Worm (Caenorhabditis elegans) whole organism, young adult: Measurements from ENCODE around the gene uso-1.

Experiments
- B0019.2 ChIP-seq: fragments of 200-800 bp; sonication (Bioruptor generic); conservative IDR thresholded peaks from 2 replicates; pipeline ENCODE4 v1.3.6; 2022; ENCODE audit warnings: missing genetic modification reagents, missing genetic modification characterization, missing compliant biosample characterization
- B0336.3 ChIP-seq: fragments of 200-800 bp; sonication (Bioruptor generic); IDR thresholded peaks from 2 replicates; pipeline ENCODE4 v1.3.6; 2022; ENCODE audit warnings: missing genetic modification characterization, missing compliant biosample characterization
- D2030.7 ChIP-seq: fragments of 200-800 bp; sonication (Bioruptor generic); IDR thresholded peaks from 2 replicates; pipeline ENCODE4 v1.3.6; 2022; ENCODE audit warnings: missing genetic modification reagents, missing genetic modification characterization, missing compliant biosample characterization
- F33H1.4 ChIP-seq: fragments of 200-800 bp; sonication (Bioruptor generic); IDR thresholded peaks from 2 replicates; pipeline ENCODE4 v1.3.6; 2022; ENCODE audit warnings: missing genetic modification reagents, missing genetic modification characterization, missing compliant biosample characterization
- F39B2.1 ChIP-seq: fragments of 200-800 bp; sonication (Bioruptor generic); IDR thresholded peaks from 2 replicates; pipeline ENCODE4 v1.3.6; 2022; ENCODE audit warnings: missing genetic modification reagents, missing genetic modification characterization, missing compliant biosample characterization
- Y53F4B.3 ChIP-seq: fragments of 200-800 bp; sonication (Bioruptor generic); IDR thresholded peaks from 2 replicates; pipeline ENCODE4 v1.3.6; 2022; ENCODE audit warnings: missing genetic modification reagents, missing genetic modification characterization, missing compliant biosample characterization
- Y53G8AR.9 ChIP-seq: fragments of 200-800 bp; sonication (Bioruptor generic); conservative IDR thresholded peaks from 2 replicates; pipeline ENCODE4 v1.3.6; 2022; ENCODE audit warnings: missing genetic modification reagents, missing genetic modification characterization, missing compliant biosample characterization
- Y56A3A.18 ChIP-seq: fragments of 200-800 bp; sonication (Bioruptor generic); IDR thresholded peaks from 2 replicates; pipeline ENCODE4 v1.3.6; 2022; ENCODE audit warnings: missing genetic modification reagents, missing genetic modification characterization, missing compliant biosample characterization
- Y67H2A.10 ChIP-seq: fragments of 200-800 bp; sonication (Bioruptor generic); conservative IDR thresholded peaks from 2 replicates; pipeline ENCODE4 v1.3.6; 2022; ENCODE audit warnings: missing genetic modification reagents, missing genetic modification characterization, missing compliant biosample characterization
- Y95B8A.8 ChIP-seq: fragments of 200-800 bp; sonication (Bioruptor generic); IDR thresholded peaks from 2 replicates; pipeline ENCODE4 v1.3.6; 2022; ENCODE audit warnings: missing genetic modification reagents, missing genetic modification characterization, missing compliant biosample characterization
- ZK185.1 ChIP-seq: sonication (generic microtip); optimal IDR thresholded peaks from 2 replicates; lab custom pipeline; 2016; ENCODE audit warnings: mild to moderate bottlenecking, missing genetic modification characterization, missing compliant biosample characterization; ENCODE audit not compliant: poor library complexity, severe bottlenecking
- aptf-3 ChIP-seq: fragments of 200-800 bp; sonication (Bioruptor generic); IDR thresholded peaks from 2 replicates; pipeline ENCODE4 v1.3.6; 2022; ENCODE audit warnings: missing genetic modification characterization, missing compliant biosample characterization
- atf-7 ChIP-seq: sonication (generic microtip); optimal IDR thresholded peaks from 2 replicates; lab custom pipeline; 2017; ENCODE audit warnings: mild to moderate bottlenecking, missing genetic modification characterization, missing compliant biosample characterization
- attf-6 ChIP-seq: fragments of 200-800 bp; sonication (Bioruptor generic); IDR thresholded peaks from 2 replicates; pipeline ENCODE4 v1.3.6; 2022; ENCODE audit warnings: missing genetic modification reagents, missing genetic modification characterization, missing compliant biosample characterization
- bed-1 ChIP-seq: fragments of 200-800 bp; sonication (Bioruptor generic); IDR thresholded peaks from 2 replicates; pipeline ENCODE4 v1.3.6; 2022; ENCODE audit warnings: missing genetic modification reagents, missing genetic modification characterization, missing compliant biosample characterization
- cebp-2 ChIP-seq: fragments of 200-800 bp; sonication (Bioruptor generic); IDR thresholded peaks from 2 replicates; pipeline ENCODE4 v1.3.6; 2022; ENCODE audit warnings: missing genetic modification characterization, missing compliant biosample characterization
- ceh-100 ChIP-seq: fragments of 200-800 bp; sonication (Bioruptor generic); IDR thresholded peaks from 2 replicates; pipeline ENCODE4 v1.3.6; 2022; ENCODE audit warnings: missing genetic modification reagents, missing genetic modification characterization, missing compliant biosample characterization
- ceh-40 ChIP-seq: fragments of 200-800 bp; sonication (Bioruptor generic); IDR thresholded peaks from 2 replicates; pipeline ENCODE4 v1.3.6; 2022; ENCODE audit warnings: missing genetic modification characterization, missing compliant biosample characterization
- ceh-58 ChIP-seq: fragments of 200-800 bp; sonication (Bioruptor generic); IDR thresholded peaks from 2 replicates; pipeline ENCODE4 v1.3.6; 2022; ENCODE audit warnings: missing genetic modification characterization, missing compliant biosample characterization
- ceh-79 ChIP-seq: sonication (generic microtip); optimal IDR thresholded peaks from 2 replicates; lab custom pipeline; 2017; ENCODE audit warnings: mild to moderate bottlenecking, missing genetic modification characterization, missing compliant biosample characterization
- dox-1 ChIP-seq: fragments of 200-800 bp; sonication (Bioruptor generic); IDR thresholded peaks from 2 replicates; pipeline ENCODE4 v1.3.6; 2022; ENCODE audit warnings: missing genetic modification reagents, missing genetic modification characterization, missing compliant biosample characterization
- efl-1 ChIP-seq: fragments of 150-350 bp; optimal IDR thresholded peaks from 2 replicates; lab custom pipeline; 2014; ENCODE audit warnings: missing biosample characterization, missing genetic modification reagents, missing genetic modification characterization
- egl-18 ChIP-seq: fragments of 200-800 bp; sonication (Bioruptor generic); IDR thresholded peaks from 2 replicates; pipeline ENCODE4 v1.3.6; 2022; ENCODE audit warnings: missing genetic modification reagents, missing genetic modification characterization, missing compliant biosample characterization
- egrh-3 ChIP-seq: fragments of 200-800 bp; sonication (Bioruptor generic); IDR thresholded peaks from 2 replicates; pipeline ENCODE4 v1.3.6; 2022; ENCODE audit warnings: missing genetic modification reagents, missing genetic modification characterization, missing compliant biosample characterization
- ekl-4 ChIP-seq: fragments of 200-800 bp; sonication (Bioruptor generic); IDR thresholded peaks from 2 replicates; pipeline ENCODE4 v1.3.6; 2022; ENCODE audit warnings: missing genetic modification reagents, missing genetic modification characterization, missing compliant biosample characterization
- hsf-1 ChIP-seq: fragments of 200-800 bp; sonication (Bioruptor generic); IDR thresholded peaks from 2 replicates; pipeline ENCODE4 v1.3.6; 2022; ENCODE audit warnings: missing genetic modification reagents, missing genetic modification characterization, missing compliant biosample characterization
- lag-1 ChIP-seq: fragments of 200-800 bp; sonication (Bioruptor generic); IDR thresholded peaks from 2 replicates; pipeline ENCODE4 v1.3.6; 2022; ENCODE audit warnings: missing genetic modification reagents, missing genetic modification characterization, missing compliant biosample characterization
- madf-3 ChIP-seq: fragments of 200-800 bp; sonication (Bioruptor generic); IDR thresholded peaks from 2 replicates; pipeline ENCODE4 v1.3.6; 2022; ENCODE audit warnings: missing genetic modification reagents, missing genetic modification characterization, missing compliant biosample characterization
- madf-6 ChIP-seq: fragments of 200-800 bp; sonication (Bioruptor generic); IDR thresholded peaks from 2 replicates; pipeline ENCODE4 v1.3.6; 2022; ENCODE audit warnings: missing genetic modification reagents, missing genetic modification characterization, missing compliant biosample characterization
- mxl-1 ChIP-seq: sonication (generic microtip); optimal IDR thresholded peaks from 2 replicates; lab custom pipeline; 2016; ENCODE audit warnings: missing genetic modification characterization, missing compliant biosample characterization
- nfya-2 ChIP-seq: fragments of 200-800 bp; sonication (Bioruptor generic); IDR thresholded peaks from 2 replicates; pipeline ENCODE4 v1.3.6; 2022; ENCODE audit warnings: missing genetic modification reagents, missing genetic modification characterization, missing compliant biosample characterization
- nfyb-1 ChIP-seq: fragments of 200-800 bp; sonication (Bioruptor generic); IDR thresholded peaks from 2 replicates; pipeline ENCODE4 v1.3.6; 2022; ENCODE audit warnings: missing genetic modification reagents, missing genetic modification characterization, missing compliant biosample characterization
- pbrm-1 ChIP-seq: fragments of 200-800 bp; sonication (Bioruptor generic); IDR thresholded peaks from 2 replicates; pipeline ENCODE4 v1.3.6; 2022; ENCODE audit warnings: missing genetic modification reagents, missing genetic modification characterization, missing compliant biosample characterization
- rcor-1 ChIP-seq: fragments of 200-800 bp; sonication (Bioruptor generic); IDR thresholded peaks from 2 replicates; pipeline ENCODE4 v1.3.6; 2022; ENCODE audit warnings: missing genetic modification reagents, missing genetic modification characterization, missing compliant biosample characterization
- sdz-38 ChIP-seq: sonication (generic microtip); optimal IDR thresholded peaks from 2 replicates; lab custom pipeline; 2016; ENCODE audit warnings: missing genotype, missing genetic modification characterization, missing compliant biosample characterization
- somi-1 ChIP-seq: fragments of 200-800 bp; sonication (Bioruptor generic); optimal IDR thresholded peaks from 2 replicates; lab custom pipeline; 2018; ENCODE audit warnings: mild to moderate bottlenecking, missing genetic modification characterization, missing compliant biosample characterization
- ztf-22 ChIP-seq: fragments of 200-800 bp; sonication (Bioruptor generic); optimal IDR thresholded peaks from 2 replicates; lab custom pipeline; 2018; ENCODE audit warnings: mild to moderate bottlenecking, missing genetic modification characterization, moderate library complexity, missing compliant biosample characterization
- ztf-25 ChIP-seq: fragments of 200-800 bp; sonication (Bioruptor generic); IDR thresholded peaks from 2 replicates; pipeline ENCODE4 v1.3.6; 2022; ENCODE audit warnings: missing genetic modification reagents, missing genetic modification characterization, missing compliant biosample characterization

uso-1 gene

DNA sequence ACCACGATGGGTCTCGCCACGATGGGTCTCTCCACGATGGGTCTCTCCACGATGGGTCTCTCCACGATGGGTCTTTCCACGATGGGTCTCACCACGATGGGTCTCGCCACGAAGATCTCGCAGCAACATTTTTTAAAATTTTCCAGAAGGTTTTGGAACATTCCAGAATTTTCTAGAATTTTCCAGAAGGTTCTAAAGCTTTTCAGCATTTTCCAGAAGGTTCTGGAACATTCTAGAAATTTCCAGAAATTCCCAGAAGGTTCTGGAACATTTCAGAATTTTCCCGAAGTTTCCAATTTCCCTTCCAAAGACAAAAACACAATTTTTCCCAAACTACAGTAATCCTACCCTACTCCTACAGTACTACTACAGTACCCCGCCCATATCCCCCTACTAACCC, 10.0 kb upstream of the uso-1 start:
- TF ChIP-seq egrh-3 (peak; percentile 28; the same call in 1 of the 2 replicates), cebp-2 (GFP tag; lab: Robert Waterston, UW) (0 out of 2 replicates have a peak, but pooled peaks have one; percentile 47), dox-1 (GFP tag; lab: Robert Waterston, UW) (0 out of 2 replicates have a peak, but pooled peaks have one; percentile 6), hsf-1 (GFP tag; lab: Robert Waterston, UW) (peak; percentile 95)

DNA sequence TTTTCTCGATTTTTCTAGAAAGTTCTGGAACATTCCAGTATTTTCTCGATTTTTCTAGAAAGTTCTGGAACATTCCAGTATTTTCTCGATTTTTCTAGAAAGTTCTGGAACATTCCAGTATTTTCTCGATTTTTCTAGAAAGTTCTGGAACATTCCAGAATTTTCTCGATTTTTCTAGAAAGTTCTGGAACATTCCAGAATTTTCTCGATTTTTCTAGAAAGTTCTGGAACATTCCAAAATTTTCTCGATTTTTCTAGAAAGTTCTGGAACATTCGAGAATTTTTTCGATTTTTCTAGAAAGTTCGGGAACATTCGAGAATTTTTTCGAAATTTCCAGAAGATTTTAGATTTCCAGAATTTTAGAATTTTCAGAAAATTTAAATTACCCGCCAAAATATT, 9.3 kb upstream of the uso-1 start:
- TF ChIP-seq rcor-1 (GFP tag; lab: Robert Waterston, UW): peak; percentile 85
- TF ChIP-seq madf-3 (GFP tag; lab: Robert Waterston, UW): peak; percentile 92
- peak; percentile 62; the same call in 1 of the 2 replicates for TF ChIP-seq F39B2.1 (GFP tag; lab: Robert Waterston, UW)
- TF ChIP-seq Y95B8A.8 (GFP tag; lab: Robert Waterston, UW): peak; percentile 54; the same call in 1 of the 2 replicates
- TF ChIP-seq aptf-3 (GFP tag; lab: Robert Waterston, UW): 0 out of 2 replicates have a peak, but pooled peaks have one; percentile 28
- peak; percentile 64; the same call in 1 of the 2 replicates for TF ChIP-seq egl-18 (GFP tag; lab: Robert Waterston, UW)
- TF ChIP-seq D2030.7 (GFP tag; lab: Robert Waterston, UW): peak; percentile 66
- TF ChIP-seq Y53G8AR.9 (GFP tag; lab: Robert Waterston, UW): peak; percentile 88
- 0 out of 2 replicates have a peak, but pooled peaks have one; percentile 18 for TF ChIP-seq nfyb-1 (GFP tag; lab: Robert Waterston, UW)
- peak; percentile 99 for TF ChIP-seq hsf-1 (GFP tag; lab: Robert Waterston, UW)
- peak; percentile 54; the same call in 1 of the 2 replicates for TF ChIP-seq pbrm-1 (GFP tag; lab: Robert Waterston, UW)
- TF ChIP-seq ekl-4 (GFP tag; lab: Robert Waterston, UW): peak; percentile 64; the same call in 1 of the 2 replicates
- 0 out of 2 replicates have a peak, but pooled peaks have one; percentile 27 for TF ChIP-seq Y67H2A.10 (GFP tag; lab: Robert Waterston, UW)
- peak; percentile 78 for TF ChIP-seq dox-1 (GFP tag; lab: Robert Waterston, UW)
- peak; percentile 89; the same call in 1 of the 2 replicates for TF ChIP-seq bed-1
- TF ChIP-seq madf-6 (GFP tag; lab: Robert Waterston, UW): peak; percentile 72
- TF ChIP-seq Y53F4B.3 (GFP tag; lab: Robert Waterston, UW): peak; percentile 67
- peak; percentile 95 for TF ChIP-seq ceh-40 (GFP tag; lab: Robert Waterston, UW)
- TF ChIP-seq ceh-58 (GFP tag; lab: Robert Waterston, UW): peak; percentile 97
- peak; percentile 89 for TF ChIP-seq attf-6 (GFP tag; lab: Robert Waterston, UW)
- 0 out of 2 replicates have a peak, but pooled peaks have one; percentile 13 for TF ChIP-seq ztf-25 (GFP tag; lab: Robert Waterston, UW)
- 0 out of 2 replicates have a peak, but pooled peaks have one; percentile 58 for TF ChIP-seq Y56A3A.18
- TF ChIP-seq egrh-3: peak; percentile 52; the same call in 1 of the 2 replicates
- TF ChIP-seq lag-1 (GFP tag; lab: Robert Waterston, UW): peak; percentile 8; the same call in 1 of the 2 replicates
- TF ChIP-seq nfya-2 (GFP tag; lab: Robert Waterston, UW): peak; percentile 88; the same call in 1 of the 2 replicates
- TF ChIP-seq B0019.2 (GFP tag; lab: Robert Waterston, UW): peak; percentile 67
- peak; percentile 55; the same call in 1 of the 2 replicates for TF ChIP-seq ceh-100 (GFP tag; lab: Robert Waterston, UW)
- TF ChIP-seq, all 124 proteins: peak for 27; not testable (repeated sequence) for 97

DNA sequence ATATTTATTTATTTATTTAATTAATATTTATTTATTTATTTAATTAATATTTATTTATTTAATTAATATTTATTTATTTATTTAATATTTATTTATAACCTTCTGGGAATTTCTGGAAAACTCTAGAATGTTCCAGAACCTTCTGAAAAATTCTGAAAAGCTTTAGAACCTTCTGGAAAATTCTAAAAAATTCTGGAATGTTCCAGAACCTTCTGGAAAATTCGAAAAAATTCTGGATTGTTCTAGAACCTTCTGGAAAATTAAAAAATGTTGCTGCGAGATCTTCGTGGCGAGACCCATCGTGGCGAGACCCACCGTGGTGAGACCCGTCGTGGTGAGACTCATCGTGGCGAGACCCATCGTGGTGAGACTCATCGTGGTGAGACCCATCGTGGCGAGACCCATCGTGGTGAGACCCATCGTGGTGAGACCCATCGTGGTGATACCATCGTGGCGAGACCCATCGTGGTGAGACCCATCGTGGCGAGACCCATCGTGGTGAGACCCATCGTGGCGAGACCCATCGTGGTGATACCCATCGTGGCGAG, 7.6 kb upstream of the uso-1 start:
- TF ChIP-seq hsf-1 (GFP tag; lab: Robert Waterston, UW): peak; percentile 94
- TF ChIP-seq egrh-3: peak; percentile 51; the same call in 1 of the 2 replicates
- TF ChIP-seq cebp-2 (GFP tag; lab: Robert Waterston, UW): peak; percentile 82; the same call in 1 of the 2 replicates
- peak; percentile 37 for TF ChIP-seq F33H1.4 (GFP tag; lab: Robert Waterston, UW)

DNA sequence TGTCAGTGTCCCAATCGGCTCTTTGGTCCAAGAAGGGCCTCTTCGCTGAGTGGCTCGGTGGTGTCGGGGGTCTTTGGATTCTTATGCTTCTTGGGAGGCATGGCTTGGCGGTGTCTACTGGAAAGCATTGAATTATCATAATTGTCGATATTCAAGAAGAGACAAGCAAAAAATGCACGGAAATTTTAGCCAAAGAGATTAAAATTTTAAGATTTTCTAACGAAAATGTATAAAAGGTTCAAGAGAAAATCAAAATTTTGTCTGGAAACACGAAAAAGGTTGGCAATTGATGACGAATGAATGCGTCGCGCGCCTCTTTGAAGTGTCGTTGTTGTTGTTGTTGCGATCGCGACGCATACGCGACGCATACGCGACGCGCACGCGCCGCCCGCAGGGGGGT, 6.3 kb upstream of the uso-1 start, which contains the start of gene Y38H8A.12:
TSS of gene Y38H8A.12 (minus strand) at position 101 of the 400 bp plus-strand sequence.
- TF ChIP-seq ekl-4 (GFP tag; lab: Robert Waterston, UW) (no peak), B0336.3 (GFP tag; lab: Robert Waterston, UW) (no peak), nfyb-1 (GFP tag; lab: Robert Waterston, UW) (no peak), sdz-38 (tag; lab: Kevin White, UChicago) (no peak), hsf-1 (GFP tag; lab: Robert Waterston, UW) (no peak), egrh-3 (no peak), atf-7 (tag; lab: Kevin White, UChicago) (no peak), mxl-1 (tag; lab: Kevin White, UChicago) (no peak), ZK185.1 (tag; lab: Kevin White, UChicago) (no peak), ztf-22 (GFP tag; lab: Kevin White, UChicago) (no peak), ceh-79 (no peak), egl-18 (GFP tag; lab: Robert Waterston, UW) (no peak), attf-6 (GFP tag; lab: Robert Waterston, UW) (no peak), B0019.2 (GFP tag; lab: Robert Waterston, UW) (no peak), somi-1 (no peak), efl-1 (GFP tag; lab: Kevin White, UChicago) (no peak), Y95B8A.8 (GFP tag; lab: Robert Waterston, UW) (no peak)
- TF ChIP-seq, all 124 proteins: peak for 0
